Worm (Caenorhabditis elegans): ENCODE results near the gene ZK1320.2.

ce11 chrII:9682044-9682443, 23.2 kb upstream of the ZK1320.2 start:
- no peak for TF ChIP-seq hlh-8 (tag; optimal IDR thresholded peaks at IDR 0.05)
- no peak for TF ChIP-seq elt-2 (tag; optimal IDR thresholded peaks at IDR 0.05)
- TF ChIP-seq ama-1 (optimal IDR thresholded peaks at IDR 0.05), result no peak
- TF ChIP-seq npax-4 (tag; optimal IDR thresholded peaks at IDR 0.05), result no peak
- no peak for TF ChIP-seq F13H6.1 (tag; optimal IDR thresholded peaks at IDR 0.05)
- no peak for TF ChIP-seq ets-4 (tag; optimal IDR thresholded peaks at IDR 0.05)
- TF ChIP-seq hlh-6 (tag; optimal IDR thresholded peaks at IDR 0.05), result no peak
- no peak for TF ChIP-seq nfya-1 (tag; optimal IDR thresholded peaks at IDR 0.05)
- TF ChIP-seq sdc-2 (tag; optimal IDR thresholded peaks at IDR 0.05), result no peak
- no peak for TF ChIP-seq lin-11 (tag; optimal IDR thresholded peaks at IDR 0.05)
